Worm (Caenorhabditis elegans) whole organism, L3 larva: ENCODE data around the gene cah-5.

Experiments
- aly-2 ChIP-seq: fragments of 150-350 bp; optimal IDR thresholded peaks from 2 replicates; lab custom pipeline; 2014; ENCODE audit warnings: missing biosample characterization, missing genetic modification characterization
- ama-1 ChIP-seq: fragments of 150-350 bp; optimal IDR thresholded peaks from 2 replicates; lab custom pipeline; 2018
- ceh-16 ChIP-seq: sonication (generic microtip); optimal IDR thresholded peaks from 2 replicates; lab custom pipeline; 2017; ENCODE audit warnings: missing biosample characterization, missing genetic modification characterization
- ceh-28 ChIP-seq: fragments of 150-350 bp; optimal IDR thresholded peaks from 2 replicates; lab custom pipeline; 2014; ENCODE audit warnings: missing biosample characterization, missing genetic modification reagents, missing genetic modification characterization
- egl-27 ChIP-seq: sonication (generic microtip); optimal IDR thresholded peaks from 4 replicates; lab custom pipeline; 2017; ENCODE audit warnings: missing biosample characterization, missing genetic modification reagents, missing genetic modification characterization
- egl-5 ChIP-seq: fragments of 150-350 bp; optimal IDR thresholded peaks from 2 replicates; lab custom pipeline; 2017; ENCODE audit warnings: missing biosample characterization, missing genetic modification reagents, missing genetic modification characterization, inconsistent platforms
- elt-1 ChIP-seq: fragments of 150-350 bp; optimal IDR thresholded peaks from 2 replicates; lab custom pipeline; 2014; ENCODE audit warnings: missing biosample characterization, missing genetic modification characterization
- elt-2 ChIP-seq: sonication (generic microtip); optimal IDR thresholded peaks from 2 replicates; lab custom pipeline; 2016; ENCODE audit warnings: missing genetic modification reagents, mild to moderate bottlenecking, missing genetic modification characterization, missing compliant biosample characterization
- fkh-10 ChIP-seq: sonication (generic microtip); optimal IDR thresholded peaks from 2 replicates; lab custom pipeline; 2017; ENCODE audit warnings: missing biosample characterization, missing genetic modification reagents, missing genetic modification characterization
- fkh-2 ChIP-seq: fragments of 150-350 bp; optimal IDR thresholded peaks from 2 replicates; lab custom pipeline; 2014; ENCODE audit warnings: missing biosample characterization, missing genetic modification reagents, missing genetic modification characterization
- fos-1 ChIP-seq: fragments of 150-350 bp; optimal IDR thresholded peaks from 2 replicates; lab custom pipeline; 2014; ENCODE audit warnings: missing biosample characterization, missing genetic modification characterization
- lin-15B ChIP-seq: fragments of 150-350 bp; optimal IDR thresholded peaks from 2 replicates; lab custom pipeline; 2014; ENCODE audit warnings: missing biosample characterization, missing genetic modification characterization
- lsy-12 ChIP-seq: sonication (generic microtip); optimal IDR thresholded peaks from 2 replicates; lab custom pipeline; 2016; ENCODE audit warnings: mild to moderate bottlenecking, missing genetic modification characterization, missing compliant biosample characterization
- mdl-1 ChIP-seq: fragments of 150-350 bp; optimal IDR thresholded peaks from 2 replicates; lab custom pipeline; 2014; ENCODE audit warnings: missing biosample characterization, missing genetic modification characterization
- mml-1 ChIP-seq: fragments of 150-350 bp; sonication (generic microtip); optimal IDR thresholded peaks from 3 replicates; lab custom pipeline; 2014; ENCODE audit warnings: missing biosample characterization, missing genetic modification characterization
- nfya-1 ChIP-seq: sonication (generic microtip); optimal IDR thresholded peaks from 2 replicates; lab custom pipeline; 2017; ENCODE audit warnings: missing genetic modification characterization, mild to moderate bottlenecking, missing compliant biosample characterization, antibody characterized with exemption, moderate library complexity; ENCODE audit not compliant: insufficient read depth
- nhr-11 ChIP-seq: fragments of 150-350 bp; optimal IDR thresholded peaks from 2 replicates; lab custom pipeline; 2014; ENCODE audit warnings: missing biosample characterization, missing genetic modification characterization
- nhr-12 ChIP-seq: fragments of 150-350 bp; optimal IDR thresholded peaks from 2 replicates; lab custom pipeline; 2014; ENCODE audit warnings: missing biosample characterization, missing genetic modification characterization
- nhr-23 ChIP-seq: fragments of 150-350 bp; optimal IDR thresholded peaks from 2 replicates; lab custom pipeline; 2014; ENCODE audit warnings: missing biosample characterization, missing genetic modification reagents, missing genetic modification characterization
- nhr-237 ChIP-seq: fragments of 150-350 bp; optimal IDR thresholded peaks from 2 replicates; lab custom pipeline; 2014; ENCODE audit warnings: missing biosample characterization, missing genetic modification characterization
- nhr-25 ChIP-seq: sonication (generic microtip); optimal IDR thresholded peaks from 2 replicates; lab custom pipeline; 2017; ENCODE audit warnings: missing biosample characterization, missing genetic modification characterization
- nhr-43 ChIP-seq: sonication (generic microtip); optimal IDR thresholded peaks from 2 replicates; lab custom pipeline; 2016; ENCODE audit warnings: mild to moderate bottlenecking, missing genetic modification characterization, missing compliant biosample characterization; ENCODE audit not compliant: poor library complexity, severe bottlenecking
- nhr-76 ChIP-seq: fragments of 150-350 bp; sonication (generic microtip); optimal IDR thresholded peaks from 5 replicates; lab custom pipeline; 2014; ENCODE audit warnings: missing biosample characterization, missing genetic modification characterization
- nhr-77 ChIP-seq: fragments of 150-350 bp; optimal IDR thresholded peaks from 2 replicates; lab custom pipeline; 2014; ENCODE audit warnings: missing biosample characterization, missing genetic modification characterization
- pha-4 ChIP-seq: fragments of 150-350 bp; optimal IDR thresholded peaks from 2 replicates; lab custom pipeline; 2014; ENCODE audit warnings: missing biosample characterization, missing genetic modification reagents, missing genetic modification characterization
- pqm-1 ChIP-seq: fragments of 150-350 bp; optimal IDR thresholded peaks from 2 replicates; lab custom pipeline; 2017; ENCODE audit warnings: missing biosample characterization, missing genetic modification characterization, inconsistent platforms
- sea-2 ChIP-seq: fragments of 150-350 bp; sonication (generic microtip); optimal IDR thresholded peaks from 4 replicates; lab custom pipeline; 2014; ENCODE audit warnings: missing biosample characterization, missing genetic modification reagents, missing genetic modification characterization
- skn-1 ChIP-seq: fragments of 150-350 bp; optimal IDR thresholded peaks from 2 replicates; lab custom pipeline; 2014; ENCODE audit warnings: missing biosample characterization, missing genetic modification characterization
- snpc-4 ChIP-seq: fragments of 150-350 bp; optimal IDR thresholded peaks from 2 replicates; lab custom pipeline; 2014; ENCODE audit warnings: missing biosample characterization, missing genetic modification characterization
- tbx-2 ChIP-seq: sonication (generic microtip); optimal IDR thresholded peaks from 2 replicates; lab custom pipeline; 2016; ENCODE audit warnings: mild to moderate bottlenecking, missing genetic modification characterization, missing compliant biosample characterization
- unc-39 ChIP-seq: sonication (generic microtip); optimal IDR thresholded peaks from 4 replicates; lab custom pipeline; 2017; ENCODE audit warnings: missing biosample characterization, missing genetic modification characterization
- zag-1 ChIP-seq: fragments of 150-350 bp; optimal IDR thresholded peaks from 2 replicates; lab custom pipeline; 2014; ENCODE audit warnings: missing biosample characterization, missing genetic modification characterization
- ztf-11 ChIP-seq: fragments of 150-350 bp; optimal IDR thresholded peaks from 2 replicates; lab custom pipeline; 2014; ENCODE audit warnings: missing biosample characterization, missing genetic modification characterization
- ztf-4 ChIP-seq: fragments of 150-350 bp; optimal IDR thresholded peaks from 2 replicates; lab custom pipeline; 2014; ENCODE audit warnings: missing biosample characterization, missing genetic modification characterization

The cah-5 gene

DNA sequence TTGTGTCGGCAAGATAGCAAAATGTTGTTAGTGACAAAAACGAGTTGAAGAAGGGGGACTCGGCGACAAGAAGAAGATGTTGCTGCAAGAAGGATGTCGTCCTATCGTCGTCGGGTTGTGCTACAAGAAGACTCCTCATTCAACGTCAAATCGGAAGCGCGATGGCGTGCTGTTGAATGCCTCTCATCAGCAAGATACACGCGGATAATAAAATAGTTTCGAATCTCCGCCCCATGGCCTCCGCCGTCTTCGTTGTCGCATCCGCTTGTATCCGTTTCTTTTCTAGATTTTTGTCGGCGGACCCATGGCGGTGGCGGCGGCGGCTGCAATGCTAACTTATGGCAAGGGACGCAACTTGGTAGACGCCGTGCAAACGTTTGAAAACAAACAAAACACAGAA lies 18.2 kb downstream of the cah-5 start:
- TF ChIP-seq elt-1: no peak
- TF ChIP-seq nfya-1 (tag; lab: Kevin White, UChicago): no peak
- TF ChIP-seq nhr-12 (tag; lab: Kevin White, UChicago): no peak
- no peak for TF ChIP-seq ztf-4 (tag; lab: Kevin White, UChicago)
- TF ChIP-seq pha-4 (tag; lab: Kevin White, UChicago): no peak
- TF ChIP-seq egl-27 (tag; lab: Kevin White, UChicago): no peak
- no peak for TF ChIP-seq ztf-11 (tag; lab: Kevin White, UChicago)
- TF ChIP-seq sea-2 (GFP tag; lab: Kevin White, UChicago): no peak
- TF ChIP-seq ceh-28 (tag; lab: Kevin White, UChicago): no peak
- no peak for TF ChIP-seq skn-1
- no peak for TF ChIP-seq nhr-237 (tag; lab: Kevin White, UChicago)

- no peak for TF ChIP-seq ama-1
- TF ChIP-seq fkh-10 (GFP tag; lab: Kevin White, UChicago): peak; percentile 77
These were observed 20.9 kb downstream of the cah-5 start for ce11 chrX:7040760-7041159.

ce11 chrX:7050290-7050689 lies 30.5 kb downstream of the cah-5 start, which contains the start of gene ubc-17:
Gene ubc-17 (plus strand): TSS chrX:7050590.
- TF ChIP-seq ceh-16 (tag; lab: Kevin White, UChicago) (no peak), nhr-23 (tag; lab: Kevin White, UChicago) (no peak), skn-1 (no peak), unc-39 (tag; lab: Kevin White, UChicago) (no peak), pha-4 (tag; lab: Kevin White, UChicago) (no peak), lin-15B (no peak), pqm-1 (tag; lab: Kevin White, UChicago) (no peak), tbx-2 (tag; lab: Kevin White, UChicago) (no peak), nhr-43 (tag; lab: Kevin White, UChicago) (no peak), egl-5 (no peak), zag-1 (tag; lab: Kevin White, UChicago) (no peak), sea-2 (GFP tag; lab: Kevin White, UChicago) (no peak), ztf-11 (tag; lab: Kevin White, UChicago) (no peak), nhr-77 (no peak), aly-2 (tag; lab: Kevin White, UChicago) (no peak), mdl-1 (no peak), ceh-28 (tag; lab: Kevin White, UChicago) (no peak), nhr-237 (tag; lab: Kevin White, UChicago) (no peak), lsy-12 (tag; lab: Kevin White, UChicago) (no peak), elt-1 (no peak)

DNA sequence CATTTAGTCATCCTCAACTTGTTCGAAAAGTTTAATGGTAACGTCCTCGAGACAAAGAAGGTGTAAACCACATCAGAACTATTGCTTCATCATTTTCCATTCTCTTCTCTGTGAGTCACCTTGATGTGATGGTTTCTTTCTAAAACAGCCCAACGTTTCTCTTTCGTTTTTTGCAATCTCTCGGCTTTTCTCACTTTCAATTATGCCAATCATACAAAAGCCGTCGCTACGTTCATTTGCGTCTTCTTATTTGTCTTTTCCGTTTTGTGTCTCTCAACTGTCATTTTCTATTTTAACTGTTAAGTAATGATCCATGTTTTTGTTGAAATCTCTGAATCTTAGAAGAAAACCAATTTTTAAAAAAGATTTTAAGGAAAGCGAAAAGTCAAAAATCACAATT lies 37.5 kb downstream of the cah-5 start, which contains the start of gene B0403.5:
Gene B0403.5, plus strand, starts transcription at position 368 of the 400 bp plus-strand sequence.
- TF ChIP-seq mml-1 (tag; lab: Kevin White, UChicago) (no peak), zag-1 (tag; lab: Kevin White, UChicago) (no peak), nhr-25 (tag; lab: Kevin White, UChicago) (peak; percentile 23), fos-1 (tag; lab: Kevin White, UChicago) (no peak)

- TF ChIP-seq elt-2 (tag; lab: Kevin White, UChicago) (peak; percentile 74), mdl-1 (no peak), elt-1 (no peak), pqm-1 (tag; lab: Kevin White, UChicago) (peak; percentile 39), fkh-2 (tag; lab: Kevin White, UChicago) (no peak)
These were observed 41.4 kb downstream of the cah-5 start for ce11 chrX:7061265-7061664.

DNA sequence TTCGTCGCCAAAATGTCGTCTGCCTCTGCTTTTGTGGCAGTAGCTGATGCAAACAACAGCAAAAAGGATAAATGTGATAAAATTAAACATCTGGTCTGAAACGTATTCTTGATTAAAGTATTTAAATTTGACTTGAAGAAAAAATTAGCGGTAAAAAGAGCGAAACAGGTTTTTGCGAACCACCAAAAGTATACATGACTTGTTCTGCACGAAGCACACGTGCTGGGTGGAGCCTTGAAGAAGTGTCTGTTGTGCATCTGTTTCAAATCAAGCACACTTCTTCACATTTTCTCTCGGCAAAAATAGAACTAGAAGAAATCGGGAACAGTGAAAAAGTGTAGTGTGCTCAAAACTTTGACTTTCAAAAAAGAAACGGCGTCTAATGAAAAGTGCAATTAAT lies 43.4 kb downstream of the cah-5 start, which contains the start of gene B0403.3:
Gene B0403.3, minus strand, starts transcription at position 101 of the 400 bp plus-strand sequence.
- TF ChIP-seq ceh-16 (tag; lab: Kevin White, UChicago) (no peak), nhr-11 (tag; lab: Kevin White, UChicago) (no peak), fkh-2 (tag; lab: Kevin White, UChicago) (no peak), tbx-2 (tag; lab: Kevin White, UChicago) (no peak), snpc-4 (no peak), nhr-76 (tag; lab: Kevin White, UChicago) (no peak)
